Fruit fly (Drosophila melanogaster): Measurements from ENCODE around the gene Ype.

Ype gene

dm6 chrX:13411376-13411973, 24.3 kb upstream of the Ype start (continued):
- TF ChIP-seq fu2 (GFP tag; optimal IDR thresholded peaks at IDR 0.05): no peak
- peak; percentile 10 for TF ChIP-seq nom (GFP tag; optimal IDR thresholded peaks at IDR 0.05)
- TF ChIP-seq zf30C (GFP tag; optimal IDR thresholded peaks at IDR 0.05): no peak
- no peak for TF ChIP-seq Blimp-1 (GFP tag; optimal IDR thresholded peaks at IDR 0.05)
- TF ChIP-seq HLH54F (GFP tag; optimal IDR thresholded peaks at IDR 0.05): no peak
- TF ChIP-seq usp (GFP tag; optimal IDR thresholded peaks at IDR 0.05): no peak

dm6 chrX:13410887-13411286, 23.7 kb upstream of the Ype start:
- TF ChIP-seq CG33213 (GFP tag; optimal IDR thresholded peaks at IDR 0.05) (no peak), Spps (tag; optimal IDR thresholded peaks at IDR 0.05) (no peak), Med (GFP tag) (peak; percentile 4), Hr3 (GFP tag; optimal IDR thresholded peaks at IDR 0.05) (no peak), sens (GFP tag) (peak; percentile 35)

dm6 chrX:13407673-13408072, 20.5 kb upstream of the Ype start:
- peak; percentile 52 for TF ChIP-seq cwo (GFP tag; optimal IDR thresholded peaks at IDR 0.05)
- no peak for TF ChIP-seq ara (GFP tag; IDR thresholded peaks at IDR 0.05)
- TF ChIP-seq grn (GFP tag; optimal IDR thresholded peaks at IDR 0.05): peak; percentile 18
- peak; percentile 33 for TF ChIP-seq CG12769 (tag; optimal IDR thresholded peaks at IDR 0.05)
- no peak for TF ChIP-seq eyg (GFP tag; optimal IDR thresholded peaks at IDR 0.05)
- peak; percentile 20 for TF ChIP-seq kah (GFP tag; optimal IDR thresholded peaks at IDR 0.05)

dm6 chrX:13406293-13406692, 19.1 kb upstream of the Ype start:
- TF ChIP-seq bsh (GFP tag; optimal IDR thresholded peaks at IDR 0.05): peak in 1 of 2 experiments; percentile 78
- TF ChIP-seq CG6854 (GFP tag; optimal IDR thresholded peaks at IDR 0.05): no peak
- no peak for TF ChIP-seq Nf-YB (GFP tag; optimal IDR thresholded peaks at IDR 0.05)
- TF ChIP-seq lov (optimal IDR thresholded peaks at IDR 0.05): no peak
- TF ChIP-seq lov (GFP tag; IDR thresholded peaks at IDR 0.05): 0 out of 3 replicates have a peak, but pooled peaks have one; percentile 42
- TF ChIP-seq nom (GFP tag; optimal IDR thresholded peaks at IDR 0.05): peak; percentile 85
- TF ChIP-seq chinmo (GFP tag; IDR thresholded peaks at IDR 0.05; ENCODE audit: partially characterized antibody): 0 out of 4 replicates have a peak, but pooled peaks have one; percentile 22
- TF ChIP-seq Kr (GFP tag; optimal IDR thresholded peaks at IDR 0.05): no peak

dm6 chrX:13403962-13404830, 17.0 kb upstream of the Ype start, which contains the start of gene GstT4:
Gene GstT4 (plus strand): TSS chrX:13404749.
- TF ChIP-seq nom (GFP tag; optimal IDR thresholded peaks at IDR 0.05) (peak; percentile 99), ase (GFP tag; IDR thresholded peaks at IDR 0.05) (peak; percentile 8; the same call in 1 of the 3 replicates), CG16815 (GFP tag; optimal IDR thresholded peaks at IDR 0.05) (peak; percentile 24), ara (GFP tag; IDR thresholded peaks at IDR 0.05) (no peak), dpn (GFP tag; optimal IDR thresholded peaks at IDR 0.05) (peak; percentile 54 to 61), hbn (GFP tag; IDR thresholded peaks at IDR 0.05; ENCODE audit: partially characterized antibody) (no peak), corto (GFP tag; optimal IDR thresholded peaks at IDR 0.05) (peak; percentile 72), CG4854 (GFP tag; optimal IDR thresholded peaks at IDR 0.05) (no peak), CG14050 (GFP tag; IDR thresholded peaks at IDR 0.05) (peak; percentile 41; the same call in 2 of the 3 replicates), CG11456 (GFP tag; IDR thresholded peaks at IDR 0.05) (peak; percentile 76), CG12155 (GFP tag; optimal IDR thresholded peaks at IDR 0.05) (peak; percentile 36), Awh (GFP tag; IDR thresholded peaks at IDR 0.05) (peak; percentile 59; the same call in 1 of the 2 replicates), CG17385 (GFP tag; optimal IDR thresholded peaks at IDR 0.05) (peak; percentile 25), H2.0 (GFP tag; IDR thresholded peaks at IDR 0.05) (0 out of 2 replicates have a peak, but pooled peaks have one; percentile 39), CG30403 (GFP tag; optimal IDR thresholded peaks at IDR 0.05) (peak; percentile 65), knrl (GFP tag; IDR thresholded peaks at IDR 0.05; ENCODE audit: partially characterized antibody) (no peak), wor (GFP tag; IDR thresholded peaks at IDR 0.05) (no peak), br (optimal IDR thresholded peaks at IDR 0.05) (no peak), CG1233 (GFP tag; optimal IDR thresholded peaks at IDR 0.05) (peak; percentile 10), Elba2 (GFP tag; optimal IDR thresholded peaks at IDR 0.05) (no peak)
